Fruit fly (Drosophila melanogaster) whole organism, embryonic: ENCODE results near the gene JMJD5.

Source experiments
- Atf6 ChIP-seq: fragments of 200-800 bp; sonication (Bioruptor generic); IDR thresholded peaks from 2 replicates; pipeline ENCODE4 v1.3.6; 2022; ENCODE audit warnings: missing biosample characterization, missing genetic modification characterization
- Bteb2 ChIP-seq: fragments of 200-800 bp; sonication (Bioruptor generic); optimal IDR thresholded peaks from 2 replicates; lab custom pipeline; 2016; ENCODE audit warnings: missing biosample characterization, missing genetic modification characterization
- CG10366 ChIP-seq: fragments of 200-800 bp; sonication (Bioruptor generic); IDR thresholded peaks from 2 replicates; pipeline ENCODE4 v1.3.6; 2022; ENCODE audit warnings: missing biosample characterization, missing genetic modification characterization
- CG10543 ChIP-seq: fragments of 200-800 bp; sonication (Bioruptor generic); optimal IDR thresholded peaks from 3 replicates; lab custom pipeline; 2017; ENCODE audit warnings: missing biosample characterization, mild to moderate bottlenecking, missing genetic modification characterization, moderate library complexity
- CG11560 ChIP-seq: fragments of 200-800 bp; sonication (Bioruptor generic); IDR thresholded peaks from 3 replicates; pipeline ENCODE4 v1.3.6; 2022; ENCODE audit warnings: missing biosample characterization, missing genetic modification characterization
- CG12219 ChIP-seq: fragments of 200-800 bp; sonication (Bioruptor generic); optimal IDR thresholded peaks from 3 replicates; lab custom pipeline; 2018; ENCODE audit warnings: missing biosample characterization, mild to moderate bottlenecking, missing genetic modification characterization
- CG12744 ChIP-seq: fragments of 200-800 bp; sonication (Bioruptor generic); optimal IDR thresholded peaks from 2 replicates; lab custom pipeline; 2016; ENCODE audit warnings: missing biosample characterization, missing genetic modification characterization
- CG12942 ChIP-seq: fragments of 200-800 bp; sonication (Bioruptor generic); optimal IDR thresholded peaks from 3 replicates; lab custom pipeline; 2016; ENCODE audit warnings: missing biosample characterization, missing genetic modification characterization
- CG14014 ChIP-seq: fragments of 200-800 bp; sonication (Bioruptor generic); IDR thresholded peaks from 2 replicates; pipeline ENCODE4 v1.3.6; 2022; ENCODE audit warnings: missing biosample characterization, missing genetic modification characterization
- CG15073 ChIP-seq: fragments of 200-800 bp; sonication (Bioruptor generic); optimal IDR thresholded peaks from 2 replicates; lab custom pipeline; 2016; ENCODE audit warnings: missing biosample characterization, missing genetic modification characterization
- CG15479 ChIP-seq: fragments of 200-800 bp; sonication (Bioruptor generic); optimal IDR thresholded peaks from 3 replicates; lab custom pipeline; 2019; ENCODE audit warnings: missing biosample characterization, mild to moderate bottlenecking, missing genetic modification characterization, moderate library complexity
- CG16813 ChIP-seq: fragments of 200-800 bp; sonication (Bioruptor generic); IDR thresholded peaks from 3 replicates; pipeline ENCODE4 v1.3.6; 2022; ENCODE audit warnings: missing biosample characterization, missing genetic modification characterization; ENCODE audit not compliant: partially characterized antibody
- CG1832 ChIP-seq: fragments of 200-800 bp; sonication (Bioruptor generic); optimal IDR thresholded peaks from 2 replicates; lab custom pipeline; 2017; ENCODE audit warnings: missing biosample characterization, mild to moderate bottlenecking, missing genetic modification characterization, inconsistent platforms
- CG3838 ChIP-seq: fragments of 200-800 bp; sonication (Bioruptor generic); optimal IDR thresholded peaks from 3 replicates; lab custom pipeline; 2016; ENCODE audit warnings: missing biosample characterization, missing genetic modification characterization
- CG7987 ChIP-seq: fragments of 200-800 bp; sonication (Bioruptor generic); optimal IDR thresholded peaks from 2 replicates; lab custom pipeline; 2018; ENCODE audit warnings: missing biosample characterization, mild to moderate bottlenecking, missing genetic modification characterization, moderate library complexity
- CG8290 ChIP-seq, 3 experiments: fragments of 200-800 bp; sonication (Bioruptor generic); optimal IDR thresholded peaks; 2 replicates each; lab custom pipeline; 2016 to 2019; ENCODE audit warnings: missing biosample characterization in 3 of 3, missing genetic modification characterization in 3 of 3, mild to moderate bottlenecking in 2 of 3, moderate library complexity in 1 of 3
- CG9727 ChIP-seq: fragments of 200-800 bp; sonication (Bioruptor generic); optimal IDR thresholded peaks from 3 replicates; lab custom pipeline; 2017; ENCODE audit warnings: missing biosample characterization, mild to moderate bottlenecking, missing genetic modification characterization
- CTCF ChIP-seq: fragments of 200-800 bp; sonication (Bioruptor generic); optimal IDR thresholded peaks from 2 replicates; lab custom pipeline; 2017; ENCODE audit warnings: missing biosample characterization, mild to moderate bottlenecking, missing genetic modification characterization, moderate library complexity
- D19A ChIP-seq: fragments of 200-800 bp; optimal IDR thresholded peaks from 3 replicates; lab custom pipeline; 2019; ENCODE audit warnings: missing biosample characterization, mild to moderate bottlenecking, missing genetic modification characterization, moderate library complexity
- Drgx ChIP-seq: fragments of 200-800 bp; sonication (Bioruptor generic); IDR thresholded peaks from 2 replicates; pipeline ENCODE4 v1.3.6; 2022; ENCODE audit warnings: missing biosample characterization, missing genetic modification characterization
- ERR ChIP-seq: fragments of 200-800 bp; sonication (Bioruptor generic); optimal IDR thresholded peaks from 2 replicates; lab custom pipeline; 2016; ENCODE audit warnings: missing biosample characterization, missing genetic modification characterization
- HLH3B ChIP-seq: fragments of 200-800 bp; sonication (Bioruptor generic); IDR thresholded peaks from 2 replicates; pipeline ENCODE4 v1.3.6; 2022; ENCODE audit warnings: missing biosample characterization, missing genetic modification characterization
- HLH4C ChIP-seq: fragments of 200-800 bp; sonication (Bioruptor generic); IDR thresholded peaks from 3 replicates; pipeline ENCODE4 v1.3.6; 2022; ENCODE audit warnings: missing biosample characterization, missing genetic modification characterization; ENCODE audit not compliant: partially characterized antibody
- Hr3 ChIP-seq: fragments of 200-800 bp; sonication (Bioruptor generic); optimal IDR thresholded peaks from 3 replicates; lab custom pipeline; 2016; ENCODE audit warnings: missing biosample characterization, missing genetic modification characterization
- Lhr ChIP-seq: fragments of 200-800 bp; sonication (Bioruptor generic); optimal IDR thresholded peaks from 3 replicates; lab custom pipeline; 2017; ENCODE audit warnings: mild to moderate bottlenecking, missing biosample characterization, missing genetic modification reagents, missing genetic modification characterization
- NC2β ChIP-seq: fragments of 200-800 bp; sonication (Bioruptor generic); optimal IDR thresholded peaks from 2 replicates; lab custom pipeline; 2016; ENCODE audit warnings: missing biosample characterization, missing genetic modification characterization
- NK7.1 ChIP-seq: fragments of 200-800 bp; sonication (Bioruptor generic); optimal IDR thresholded peaks from 3 replicates; lab custom pipeline; 2016; ENCODE audit warnings: missing biosample characterization, missing genetic modification characterization
- Side ChIP-seq: fragments of 200-800 bp; sonication (Bioruptor generic); optimal IDR thresholded peaks from 2 replicates; lab custom pipeline; 2016; ENCODE audit warnings: missing biosample characterization, missing genetic modification characterization
- Taf1 ChIP-seq: fragments of 200-800 bp; sonication (Bioruptor generic); IDR thresholded peaks from 2 replicates; pipeline ENCODE4 v1.3.6; 2022; ENCODE audit warnings: missing biosample characterization, missing genetic modification characterization
- Trl ChIP-seq, 3 experiments: fragments of >200 bp in 2 of 3; fragments of 200-800 bp in 1 of 3; sonication (Bioruptor generic) in 1 of 3; optimal IDR thresholded peaks; 2 replicates in 1 of 3; 3 replicates in 2 of 3; lab custom pipeline; 2016 to 2017; ENCODE audit warnings: missing biosample characterization in 1 of 3, missing genetic modification characterization in 1 of 3
- Usf ChIP-seq: fragments of 200-800 bp; sonication (Bioruptor generic); optimal IDR thresholded peaks from 2 replicates; lab custom pipeline; 2017; ENCODE audit warnings: missing genotype, missing biosample characterization, missing genetic modification characterization
- ac ChIP-seq: fragments of 200-800 bp; sonication (Bioruptor generic); optimal IDR thresholded peaks from 3 replicates; lab custom pipeline; 2017; ENCODE audit warnings: missing biosample characterization, mild to moderate bottlenecking, missing genetic modification characterization
- al ChIP-seq: fragments of 200-800 bp; sonication (Bioruptor generic); IDR thresholded peaks from 2 replicates; pipeline ENCODE4 v1.3.6; 2022; ENCODE audit warnings: missing biosample characterization, missing genetic modification characterization
- bab2 ChIP-seq: fragments of 200-800 bp; sonication (Bioruptor generic); optimal IDR thresholded peaks from 2 replicates; lab custom pipeline; 2016; ENCODE audit warnings: missing biosample characterization, missing genetic modification characterization
- bigmax ChIP-seq: fragments of 200-800 bp; sonication (Bioruptor generic); optimal IDR thresholded peaks from 2 replicates; lab custom pipeline; 2018; ENCODE audit warnings: missing biosample characterization, mild to moderate bottlenecking, missing genetic modification characterization
- cwo ChIP-seq: fragments of 200-800 bp; sonication (Bioruptor generic); optimal IDR thresholded peaks from 3 replicates; lab custom pipeline; 2017; ENCODE audit warnings: missing biosample characterization, missing genetic modification characterization, mild to moderate bottlenecking, moderate library complexity, missing genetic modification reagents
- dmrt11E ChIP-seq: fragments of 200-800 bp; sonication (Bioruptor generic); optimal IDR thresholded peaks from 3 replicates; lab custom pipeline; 2018; ENCODE audit warnings: missing biosample characterization, mild to moderate bottlenecking, missing genetic modification characterization, moderate library complexity
- en ChIP-seq: fragments of 200-800 bp; sonication (Bioruptor generic); optimal IDR thresholded peaks from 2 replicates; lab custom pipeline; 2016; ENCODE audit warnings: missing biosample characterization, missing genetic modification characterization
- grau ChIP-seq: fragments of 200-800 bp; optimal IDR thresholded peaks from 3 replicates; lab custom pipeline; 2019; ENCODE audit warnings: missing biosample characterization, mild to moderate bottlenecking, missing genetic modification characterization, moderate library complexity
- gro ChIP-seq: fragments of 200-800 bp; sonication (Bioruptor generic); optimal IDR thresholded peaks from 2 replicates; lab custom pipeline; 2016; ENCODE audit warnings: missing biosample characterization, missing genetic modification characterization
- ham ChIP-seq: fragments of 200-800 bp; sonication (Bioruptor generic); IDR thresholded peaks from 2 replicates; pipeline ENCODE4 v1.3.6; 2022; ENCODE audit warnings: missing biosample characterization, missing genetic modification characterization
- inv ChIP-seq: fragments of 200-800 bp; sonication (Bioruptor generic); IDR thresholded peaks from 2 replicates; pipeline ENCODE4 v1.3.6; 2022; ENCODE audit warnings: missing biosample characterization, missing genetic modification characterization; ENCODE audit not compliant: partially characterized antibody
- nom ChIP-seq: fragments of 200-800 bp; sonication (Bioruptor generic); optimal IDR thresholded peaks from 2 replicates; lab custom pipeline; 2017; ENCODE audit warnings: missing biosample characterization, missing genetic modification characterization, mild to moderate bottlenecking, moderate library complexity, missing genetic modification reagents
- pnt ChIP-seq: fragments of 200-800 bp; sonication (Bioruptor generic); optimal IDR thresholded peaks from 3 replicates; lab custom pipeline; 2016; ENCODE audit warnings: missing biosample characterization, missing genetic modification characterization
- salm ChIP-seq: fragments of 200-800 bp; sonication (Bioruptor generic); optimal IDR thresholded peaks from 2 replicates; lab custom pipeline; 2018; ENCODE audit warnings: missing biosample characterization, mild to moderate bottlenecking, missing genetic modification characterization
- slbo ChIP-seq: fragments of 200-800 bp; sonication (Bioruptor generic); IDR thresholded peaks from 2 replicates; pipeline ENCODE4 v1.3.6; 2022; ENCODE audit warnings: missing biosample characterization, missing genetic modification characterization
- sna ChIP-seq: fragments of 200-800 bp; sonication (Bioruptor generic); IDR thresholded peaks from 2 replicates; pipeline ENCODE4 v1.3.6; 2022; ENCODE audit warnings: missing biosample characterization, missing genetic modification characterization; ENCODE audit not compliant: partially characterized antibody
- sqz ChIP-seq: fragments of 200-800 bp; sonication (Bioruptor generic); optimal IDR thresholded peaks from 3 replicates; lab custom pipeline; 2018; ENCODE audit warnings: missing biosample characterization, mild to moderate bottlenecking, missing genetic modification characterization
- wor ChIP-seq: fragments of 200-800 bp; sonication (Bioruptor generic); IDR thresholded peaks from 2 replicates; pipeline ENCODE4 v1.3.6; 2022; ENCODE audit warnings: missing biosample characterization, missing genetic modification characterization
- yki ChIP-seq: fragments of >200 bp; optimal IDR thresholded peaks from 3 replicates; lab custom pipeline; 2018

The JMJD5 gene

dm6 chr3L:819297-819886 lies 21.8 kb downstream of the JMJD5 start (continued):
- TF ChIP-seq wor (GFP tag; lab: Robert Waterston, UW) (peak; percentile 88), inv (no peak), CG12219 (GFP tag; lab: Kevin White, UChicago) (peak; percentile 91), CG3838 (GFP tag; lab: Kevin White, UChicago) (peak; percentile 66), Hr3 (GFP tag; lab: Kevin White, UChicago) (peak; percentile 78), slbo (GFP tag; lab: Robert Waterston, UW) (peak; percentile 95), CTCF (GFP tag; lab: Kevin White, UChicago) (no peak), Usf (GFP tag; lab: Kevin White, UChicago) (peak; percentile 60), yki (lab: Kevin White, UChicago) (no peak), Drgx (GFP tag; lab: Robert Waterston, UW) (peak; percentile 70), CG14014 (peak; percentile 94), Atf6 (GFP tag; lab: Robert Waterston, UW) (peak; percentile 93), Trl (optimal IDR thresholded peaks at IDR 0.05; lab: Kevin White, UChicago) (no peak), Trl (GFP tag; optimal IDR thresholded peaks at IDR 0.05; lab: Kevin White, UChicago) (peak; percentile 87), dmrt11E (peak; percentile 37), gro (GFP tag; lab: Kevin White, UChicago) (peak; percentile 93), Bteb2 (peak; percentile 67), CG10366 (peak; percentile 96), grau (tag; lab: Kevin White, UChicago) (peak; percentile 96), bab2 (GFP tag; lab: Kevin White, UChicago) (peak; percentile 86), Taf1 (GFP tag; lab: Robert Waterston, UW) (peak; percentile 76), en (GFP tag; lab: Kevin White, UChicago) (peak; percentile 85), HLH4C (no peak), cwo (GFP tag; lab: Kevin White, UChicago) (peak; percentile 84), CG12942 (GFP tag; lab: Kevin White, UChicago) (peak; percentile 84), CG15073 (GFP tag; lab: Kevin White, UChicago) (peak; percentile 20), CG10543 (GFP tag; lab: Kevin White, UChicago) (peak; percentile 82), sna (GFP tag; lab: Robert Waterston, UW) (no peak), NC2β (GFP tag; lab: Kevin White, UChicago) (peak; percentile 74), NK7.1 (peak; percentile 73), D19A (tag; lab: Kevin White, UChicago) (peak; percentile 74), CG16813 (GFP tag; lab: Robert Waterston, UW) (no peak), ERR (GFP tag; lab: Kevin White, UChicago) (peak; percentile 85), CG15479 (GFP tag; lab: Kevin White, UChicago) (no peak), pnt (peak; percentile 89), Side (peak; percentile 84), CG8290 (GFP tag; optimal IDR thresholded peaks at IDR 0.05; lab: Kevin White, UChicago) (peak; percentile 41), CG8290 (tag; optimal IDR thresholded peaks at IDR 0.05; lab: Kevin White, UChicago) (peak in 1 of 2 experiments; percentile 97), CG11560 (tag; lab: Robert Waterston, UW) (peak; percentile 83), al (peak; percentile 86), HLH3B (GFP tag; lab: Robert Waterston, UW) (peak; percentile 95), CG7987 (peak; percentile 38), CG12744 (peak; percentile 74), ac (GFP tag; lab: Kevin White, UChicago) (no peak), CG1832 (GFP tag; lab: Kevin White, UChicago) (no peak), Lhr (GFP tag; lab: Kevin White, UChicago) (peak; percentile 59), bigmax (GFP tag; lab: Kevin White, UChicago) (no peak), sqz (GFP tag; lab: Kevin White, UChicago) (peak; percentile 98), salm (peak; percentile 67), CG9727 (GFP tag; lab: Kevin White, UChicago) (peak; percentile 68), nom (no peak), ham (GFP tag; lab: Robert Waterston, UW) (peak; percentile 77)
